Worm (Caenorhabditis elegans) whole organism, L3 larva: Measurements from ENCODE around the gene rsks-1.

Source experiments
- ceh-9 ChIP-seq: sonication (generic microtip); optimal IDR thresholded peaks from 2 replicates; lab custom pipeline; 2018; ENCODE audit warnings: missing biosample characterization, missing genetic modification characterization
- daf-12 ChIP-seq: fragments of 150-350 bp; optimal IDR thresholded peaks from 2 replicates; lab custom pipeline; 2014; ENCODE audit warnings: missing biosample characterization, missing genetic modification reagents, missing genetic modification characterization
- unc-39 ChIP-seq: sonication (generic microtip); optimal IDR thresholded peaks from 4 replicates; lab custom pipeline; 2017; ENCODE audit warnings: missing biosample characterization, missing genetic modification characterization

DNA sequence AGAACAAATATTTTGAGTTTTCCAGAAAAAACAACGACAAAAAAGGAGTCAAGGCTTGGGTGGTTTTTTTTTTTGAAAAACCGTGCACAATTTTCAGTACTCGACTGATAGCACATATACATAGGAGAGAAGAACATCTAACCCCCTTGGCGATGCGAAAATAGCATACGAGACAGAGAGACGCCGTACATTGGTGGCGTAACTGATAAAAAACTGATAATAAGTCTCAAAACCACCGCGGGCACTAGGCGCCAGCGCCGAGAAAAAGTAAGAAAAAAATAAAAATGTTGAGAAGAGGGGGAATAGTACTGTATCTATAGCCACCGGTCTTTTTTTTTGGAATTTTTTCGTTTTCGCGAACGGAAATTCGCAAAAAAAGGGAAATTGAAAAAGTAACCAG lies 49.4 kb upstream of the rsks-1 start:
- TF ChIP-seq unc-39 (tag; lab: Kevin White, UChicago): no peak
- no peak for TF ChIP-seq daf-12 (tag; lab: Kevin White, UChicago)
- TF ChIP-seq ceh-9 (tag; lab: Kevin White, UChicago): no peak
